1 fruit fly cellular context compared by ENCODE assay signal in genomic region chr2L:16541318-16541717, dm6.
A peak's percentile ranks its signal among the peaks of the same experiment; 100 is the strongest.
TF ChIP-seq lines count a peak whose summit lies in the region.

No protein-coding gene starts in this region.

TF ChIP-seq in whole organism, embryonic, 481 proteins besides CTCF, POLR2A, EP300 and RAD21 (continued from another document):
- TF ChIP-seq en (GFP tag; optimal IDR thresholded peaks at IDR 0.05; lab: Kevin White, UChicago) = no peak
- TF ChIP-seq CG33213 (GFP tag; optimal IDR thresholded peaks at IDR 0.05; lab: Kevin White, UChicago) = no peak
- no peak for TF ChIP-seq hbn (GFP tag; IDR thresholded peaks at IDR 0.05; lab: Robert Waterston, UW; ENCODE audit: partially characterized antibody)
- TF ChIP-seq CG3726 (GFP tag; IDR thresholded peaks at IDR 0.05; lab: Robert Waterston, UW) = no peak
- TF ChIP-seq prd (optimal IDR thresholded peaks at IDR 0.05; lab: Kevin White, UChicago) = no peak
- TF ChIP-seq prd (GFP tag; IDR thresholded peaks at IDR 0.05; lab: Robert Waterston, UW) = no peak
- TF ChIP-seq Blimp-1 (GFP tag; optimal IDR thresholded peaks at IDR 0.05; lab: Kevin White, UChicago) = peak; percentile 35
- TF ChIP-seq CG11504 (tag; optimal IDR thresholded peaks at IDR 0.05; lab: Kevin White, UChicago) = no peak
- no peak for TF ChIP-seq gsb-n (tag; optimal IDR thresholded peaks at IDR 0.05; lab: Kevin White, UChicago)
- peak; percentile 14 for TF ChIP-seq CG14710 (tag; optimal IDR thresholded peaks at IDR 0.05; lab: Kevin White, UChicago)
- TF ChIP-seq D19A (tag; optimal IDR thresholded peaks at IDR 0.05; lab: Kevin White, UChicago) = peak; percentile 72
- no peak for TF ChIP-seq Drgx (GFP tag; IDR thresholded peaks at IDR 0.05; lab: Robert Waterston, UW)
- TF ChIP-seq CG9727 (GFP tag; optimal IDR thresholded peaks at IDR 0.05; lab: Kevin White, UChicago) = no peak
- TF ChIP-seq CG7928 (GFP tag; optimal IDR thresholded peaks at IDR 0.05; lab: Kevin White, UChicago) = no peak
- TF ChIP-seq Meics (GFP tag; optimal IDR thresholded peaks at IDR 0.05; lab: Kevin White, UChicago) = peak; percentile 17
- TF ChIP-seq cato (GFP tag; optimal IDR thresholded peaks at IDR 0.05; lab: Kevin White, UChicago; ENCODE audit: borderline replicate concordance) = no peak
- no peak for TF ChIP-seq Chrac-16 (GFP tag; optimal IDR thresholded peaks at IDR 0.05; lab: Kevin White, UChicago)
- no peak for TF ChIP-seq bbx (GFP tag; IDR thresholded peaks at IDR 0.05; lab: Robert Waterston, UW; ENCODE audit: partially characterized antibody)
- TF ChIP-seq tll (GFP tag; optimal IDR thresholded peaks at IDR 0.05; lab: Kevin White, UChicago) = no peak
- TF ChIP-seq zfh2 (GFP tag; optimal IDR thresholded peaks at IDR 0.05; lab: Kevin White, UChicago) = no peak
- no peak for TF ChIP-seq Myb (GFP tag; optimal IDR thresholded peaks at IDR 0.05; lab: Kevin White, UChicago)
- no peak for TF ChIP-seq CG13296 (GFP tag; optimal IDR thresholded peaks at IDR 0.05; lab: Kevin White, UChicago)
- TF ChIP-seq knrl (GFP tag; IDR thresholded peaks at IDR 0.05; lab: Robert Waterston, UW; ENCODE audit: partially characterized antibody) = no peak
- peak in 1 of 2 experiments; percentile 35 for TF ChIP-seq Hr51 (GFP tag; optimal IDR thresholded peaks at IDR 0.05; lab: Kevin White, UChicago)
- no peak for TF ChIP-seq sim (GFP tag; IDR thresholded peaks at IDR 0.05; lab: Robert Waterston, UW)
- TF ChIP-seq CG7357 (GFP tag; IDR thresholded peaks at IDR 0.05; lab: Robert Waterston, UW) = no peak
- no peak for TF ChIP-seq zf30C (GFP tag; optimal IDR thresholded peaks at IDR 0.05; lab: Kevin White, UChicago)
- TF ChIP-seq PHDP (tag; optimal IDR thresholded peaks at IDR 0.05; lab: Kevin White, UChicago) = no peak
- TF ChIP-seq Ravus (GFP tag; IDR thresholded peaks at IDR 0.05; lab: Robert Waterston, UW) = no peak
- 0 out of 2 replicates have a peak, but pooled peaks have one; percentile 6 for TF ChIP-seq vvl (GFP tag; IDR thresholded peaks at IDR 0.05; lab: Robert Waterston, UW)
- peak in 1 of 2 experiments; percentile 23 for TF ChIP-seq eve (GFP tag; optimal IDR thresholded peaks at IDR 0.05; lab: Kevin White, UChicago)
- TF ChIP-seq CG11247 (GFP tag; IDR thresholded peaks at IDR 0.05; lab: Robert Waterston, UW) = no peak
- TF ChIP-seq gem (tag; optimal IDR thresholded peaks at IDR 0.05; lab: Kevin White, UChicago) = peak; percentile 56
- no peak for TF ChIP-seq Abd-B (GFP tag; optimal IDR thresholded peaks at IDR 0.05; lab: Kevin White, UChicago)
- TF ChIP-seq CG2678 (tag; optimal IDR thresholded peaks at IDR 0.05; lab: Kevin White, UChicago) = peak; percentile 57
- peak; percentile 64; the same call in 2 of the 3 replicates for TF ChIP-seq CG17361 (GFP tag; IDR thresholded peaks at IDR 0.05; lab: Robert Waterston, UW)
- no peak for TF ChIP-seq odd (GFP tag; optimal IDR thresholded peaks at IDR 0.05; lab: Kevin White, UChicago)
- peak; percentile 39 for TF ChIP-seq CG12391 (tag; optimal IDR thresholded peaks at IDR 0.05; lab: Kevin White, UChicago)
- no peak for TF ChIP-seq BEAF-32 (GFP tag; optimal IDR thresholded peaks at IDR 0.05; lab: Kevin White, UChicago)
- TF ChIP-seq Asciz (GFP tag; optimal IDR thresholded peaks at IDR 0.05; lab: Kevin White, UChicago) = no peak
- TF ChIP-seq lmd (GFP tag; IDR thresholded peaks at IDR 0.05; lab: Robert Waterston, UW) = no peak
- TF ChIP-seq eyg (GFP tag; optimal IDR thresholded peaks at IDR 0.05; lab: Kevin White, UChicago) = no peak
- no peak for TF ChIP-seq grn (GFP tag; optimal IDR thresholded peaks at IDR 0.05; lab: Kevin White, UChicago)
- TF ChIP-seq CG7987 (GFP tag; optimal IDR thresholded peaks at IDR 0.05; lab: Kevin White, UChicago) = no peak
- no peak for TF ChIP-seq gro (GFP tag; optimal IDR thresholded peaks at IDR 0.05; lab: Kevin White, UChicago)
- TF ChIP-seq CG15073 (GFP tag; optimal IDR thresholded peaks at IDR 0.05; lab: Kevin White, UChicago) = no peak
- no peak for TF ChIP-seq wek (GFP tag; optimal IDR thresholded peaks at IDR 0.05; lab: Kevin White, UChicago)
- no peak for TF ChIP-seq CG6175 (GFP tag; IDR thresholded peaks at IDR 0.05; lab: Robert Waterston, UW)
- TF ChIP-seq Sin3A (optimal IDR thresholded peaks at IDR 0.05; lab: Kevin White, UChicago) = no peak
- TF ChIP-seq Rx (GFP tag; IDR thresholded peaks at IDR 0.05; lab: Robert Waterston, UW) = no peak
- no peak for TF ChIP-seq CG1233 (GFP tag; optimal IDR thresholded peaks at IDR 0.05; lab: Kevin White, UChicago)
- no peak for TF ChIP-seq tio (GFP tag; optimal IDR thresholded peaks at IDR 0.05; lab: Kevin White, UChicago)
- TF ChIP-seq CG9609 (GFP tag; optimal IDR thresholded peaks at IDR 0.05; lab: Kevin White, UChicago) = no peak
- no peak for TF ChIP-seq Vsx1 (GFP tag; optimal IDR thresholded peaks at IDR 0.05; lab: Kevin White, UChicago)
- peak; percentile 50 for TF ChIP-seq CG18262 (tag; optimal IDR thresholded peaks at IDR 0.05; lab: Kevin White, UChicago)
- no peak for TF ChIP-seq Fer3 (tag; optimal IDR thresholded peaks at IDR 0.05; lab: Kevin White, UChicago)
- no peak for TF ChIP-seq Atf6 (GFP tag; IDR thresholded peaks at IDR 0.05; lab: Robert Waterston, UW)
- TF ChIP-seq gsb (GFP tag; IDR thresholded peaks at IDR 0.05; lab: Robert Waterston, UW) = no peak
- TF ChIP-seq CG14667 (GFP tag; IDR thresholded peaks at IDR 0.05; lab: Robert Waterston, UW) = no peak
- no peak for TF ChIP-seq repo (GFP tag; optimal IDR thresholded peaks at IDR 0.05; lab: Kevin White, UChicago)
- TF ChIP-seq CG1529 (GFP tag; optimal IDR thresholded peaks at IDR 0.05; lab: Kevin White, UChicago) = no peak
